Fruit fly (Drosophila melanogaster) whole organism, embryonic: Measurements from ENCODE around the gene CG32066.

Experiments used
- Atf3 ChIP-seq: fragments of 200-800 bp; sonication (Bioruptor generic); optimal IDR thresholded peaks from 3 replicates; lab custom pipeline; 2016; ENCODE audit warnings: missing biosample characterization, missing genetic modification characterization
- BEAF-32 ChIP-seq: fragments of 200-800 bp; sonication (Bioruptor generic); optimal IDR thresholded peaks from 3 replicates; lab custom pipeline; 2017; ENCODE audit warnings: missing biosample characterization, missing genetic modification characterization, mild to moderate bottlenecking, moderate library complexity, missing genetic modification reagents
- Camta ChIP-seq: fragments of 200-800 bp; sonication (Bioruptor generic); optimal IDR thresholded peaks from 2 replicates; lab custom pipeline; 2016; ENCODE audit warnings: missing biosample characterization, missing genetic modification characterization
- HHEX ChIP-seq: fragments of 200-800 bp; sonication (Bioruptor generic); optimal IDR thresholded peaks from 3 replicates; lab custom pipeline; 2017; ENCODE audit warnings: missing biosample characterization, mild to moderate bottlenecking, missing genetic modification characterization, missing genetic modification reagents
- HLH54F ChIP-seq: fragments of 200-800 bp; sonication (Bioruptor generic); optimal IDR thresholded peaks from 3 replicates; lab custom pipeline; 2016; ENCODE audit warnings: missing biosample characterization, missing genetic modification characterization
- Hand ChIP-seq: fragments of 200-800 bp; sonication (Bioruptor generic); optimal IDR thresholded peaks from 2 replicates; lab custom pipeline; 2017; ENCODE audit warnings: mild to moderate bottlenecking, missing biosample characterization, missing genetic modification reagents, missing genetic modification characterization
- ci ChIP-seq: fragments of 200-800 bp; sonication (Bioruptor generic); IDR thresholded peaks from 3 replicates; pipeline ENCODE4 v1.3.6; 2022; ENCODE audit warnings: missing biosample characterization, missing genetic modification characterization
- gcm2 ChIP-seq: fragments of 200-800 bp; sonication (Bioruptor generic); optimal IDR thresholded peaks from 2 replicates; lab custom pipeline; 2016; ENCODE audit warnings: missing biosample characterization, missing genetic modification characterization
- gsb ChIP-seq: fragments of 200-800 bp; sonication (Bioruptor generic); IDR thresholded peaks from 2 replicates; pipeline ENCODE4 v1.3.6; 2022; ENCODE audit warnings: missing biosample characterization, missing genetic modification characterization
- jing ChIP-seq: fragments of 200-800 bp; sonication (Bioruptor generic); optimal IDR thresholded peaks from 2 replicates; lab custom pipeline; 2018; ENCODE audit warnings: missing biosample characterization, mild to moderate bottlenecking, missing genetic modification characterization
- row ChIP-seq: fragments of 200-800 bp; sonication (Bioruptor generic); IDR thresholded peaks from 3 replicates; pipeline ENCODE4 v1.3.6; 2022; ENCODE audit warnings: missing biosample characterization, missing genetic modification characterization
- wek ChIP-seq: fragments of 200-800 bp; sonication (Bioruptor generic); optimal IDR thresholded peaks from 3 replicates; lab custom pipeline; 2018; ENCODE audit warnings: missing biosample characterization, mild to moderate bottlenecking, missing genetic modification characterization, moderate library complexity

- TF ChIP-seq ci (GFP tag; lab: Robert Waterston, UW), result 0 out of 3 replicates have a peak, but pooled peaks have one; percentile 32
- no peak for TF ChIP-seq Camta (GFP tag; lab: Kevin White, UChicago)
- no peak for TF ChIP-seq BEAF-32 (GFP tag; lab: Kevin White, UChicago)
- no peak for TF ChIP-seq gcm2 (GFP tag; lab: Kevin White, UChicago)
- no peak for TF ChIP-seq HLH54F
- TF ChIP-seq HHEX, result peak; percentile 36
- TF ChIP-seq wek (GFP tag; lab: Kevin White, UChicago), result no peak
- TF ChIP-seq row (GFP tag; lab: Robert Waterston, UW), result 0 out of 3 replicates have a peak, but pooled peaks have one; percentile 13
- no peak for TF ChIP-seq gsb (GFP tag; lab: Robert Waterston, UW)
- TF ChIP-seq Atf3 (GFP tag; lab: Kevin White, UChicago), result no peak
- TF ChIP-seq Hand (GFP tag; lab: Kevin White, UChicago), result peak; percentile 38
- no peak for TF ChIP-seq jing (GFP tag; lab: Kevin White, UChicago)
These were observed 18.9 kb upstream of the CG32066 start for dm6 chr3L:10679711-10680154.
